Worm (Caenorhabditis elegans) whole organism, L1 larva: ENCODE measurements around the gene rde-12.

Experiments
- C34B4.2 ChIP-seq: sonication (generic microtip); optimal IDR thresholded peaks from 2 replicates; lab custom pipeline; 2017; ENCODE audit warnings: mild to moderate bottlenecking, missing genetic modification characterization, missing compliant biosample characterization
- F16B12.6 ChIP-seq: fragments of 150-350 bp; optimal IDR thresholded peaks from 2 replicates; lab custom pipeline; 2014; ENCODE audit warnings: missing biosample characterization, missing genetic modification characterization
- Y116A8C.19 ChIP-seq: sonication (generic microtip); optimal IDR thresholded peaks from 2 replicates; lab custom pipeline; 2016; ENCODE audit warnings: missing compliant biosample characterization, missing genetic modification characterization, borderline replicate concordance
- aha-1 ChIP-seq: fragments of 150-350 bp; optimal IDR thresholded peaks from 2 replicates; lab custom pipeline; 2014; ENCODE audit warnings: missing biosample characterization, missing genetic modification characterization
- aly-2 ChIP-seq: fragments of 150-350 bp; optimal IDR thresholded peaks from 2 replicates; lab custom pipeline; 2014; ENCODE audit warnings: missing biosample characterization, missing genetic modification characterization
- ama-1 ChIP-seq: fragments of 150-350 bp; optimal IDR thresholded peaks from 2 replicates; lab custom pipeline; 2014
- blmp-1 ChIP-seq: fragments of 150-350 bp; optimal IDR thresholded peaks from 2 replicates; lab custom pipeline; 2014; ENCODE audit warnings: missing biosample characterization, missing genetic modification characterization
- ceh-63 ChIP-seq: fragments of 200-800 bp; sonication (Bioruptor generic); optimal IDR thresholded peaks from 2 replicates; lab custom pipeline; 2018; ENCODE audit warnings: mild to moderate bottlenecking, missing genetic modification characterization, missing compliant biosample characterization
- ceh-8 ChIP-seq: fragments of 200-800 bp; sonication (Bioruptor generic); optimal IDR thresholded peaks from 2 replicates; lab custom pipeline; 2018; ENCODE audit warnings: mild to moderate bottlenecking, missing genetic modification characterization, moderate library complexity, missing compliant biosample characterization
- ceh-82 ChIP-seq, 3 experiments: fragments of 150-350 bp in 1 of 3; sonication (generic microtip) in 2 of 3; optimal IDR thresholded peaks; 2 replicates each; lab custom pipeline; 2014 to 2017; ENCODE audit warnings: missing biosample characterization in 3 of 3, missing genetic modification characterization in 3 of 3
- ceh-90 ChIP-seq: sonication (generic microtip); optimal IDR thresholded peaks from 2 replicates; lab custom pipeline; 2016; ENCODE audit warnings: missing genetic modification characterization, missing compliant biosample characterization
- dsc-1 ChIP-seq: sonication (generic microtip); optimal IDR thresholded peaks from 2 replicates; lab custom pipeline; 2016; ENCODE audit warnings: mild to moderate bottlenecking, missing genetic modification characterization, missing compliant biosample characterization
- efl-1 ChIP-seq, 4 experiments: fragments of 150-350 bp; optimal IDR thresholded peaks in 3 of 4; peaks in 1 of 4; 1 replicate in 1 of 4; 2 replicates in 3 of 4; lab custom pipeline; 2014; ENCODE audit warnings: missing biosample characterization in 2 of 4, missing genetic modification characterization in 2 of 4, missing genetic modification reagents in 2 of 4
- efl-3 ChIP-seq: fragments of 200-800 bp; sonication (Bioruptor generic); optimal IDR thresholded peaks from 2 replicates; lab custom pipeline; 2018; ENCODE audit warnings: mild to moderate bottlenecking, missing genetic modification characterization, missing compliant biosample characterization
- egl-13 ChIP-seq: sonication (generic microtip); optimal IDR thresholded peaks from 2 replicates; lab custom pipeline; 2016; ENCODE audit warnings: missing genotype, missing genetic modification reagents, missing genetic modification characterization, missing compliant biosample characterization
- elt-2 ChIP-seq: sonication (generic microtip); optimal IDR thresholded peaks from 2 replicates; lab custom pipeline; 2016; ENCODE audit warnings: missing genetic modification characterization, mild to moderate bottlenecking, inconsistent platforms, missing compliant biosample characterization, missing genetic modification reagents
- fkh-10 ChIP-seq: sonication (generic microtip); optimal IDR thresholded peaks from 2 replicates; lab custom pipeline; 2017; ENCODE audit warnings: missing biosample characterization, missing genetic modification reagents, missing genetic modification characterization
- fkh-4 ChIP-seq: sonication (generic microtip); optimal IDR thresholded peaks from 2 replicates; lab custom pipeline; 2016; ENCODE audit warnings: missing compliant biosample characterization, missing genetic modification characterization, borderline replicate concordance
- fkh-8 ChIP-seq: sonication (generic microtip); optimal IDR thresholded peaks from 2 replicates; lab custom pipeline; 2016; ENCODE audit warnings: mild to moderate bottlenecking, missing genetic modification characterization, missing compliant biosample characterization
- hlh-4 ChIP-seq: sonication (generic microtip); optimal IDR thresholded peaks from 2 replicates; lab custom pipeline; 2016; ENCODE audit warnings: mild to moderate bottlenecking, missing genetic modification characterization, missing compliant biosample characterization
- irx-1 ChIP-seq: sonication (generic microtip); optimal IDR thresholded peaks from 2 replicates; lab custom pipeline; 2016; ENCODE audit warnings: missing genetic modification characterization, missing compliant biosample characterization
- jun-1 ChIP-seq: fragments of 150-350 bp; optimal IDR thresholded peaks from 2 replicates; lab custom pipeline; 2014; ENCODE audit warnings: missing biosample characterization, missing genetic modification reagents, missing genetic modification characterization
- lin-14 ChIP-seq: fragments of 200-800 bp; sonication (Bioruptor generic); optimal IDR thresholded peaks from 2 replicates; lab custom pipeline; 2018; ENCODE audit warnings: mild to moderate bottlenecking, missing genetic modification characterization, moderate library complexity, missing compliant biosample characterization
- lin-35 ChIP-seq, 2 experiments: fragments of 150-350 bp; optimal IDR thresholded peaks; 2 replicates each; lab custom pipeline; 2014; ENCODE audit warnings: missing biosample characterization in 2 of 2, missing genetic modification characterization in 2 of 2, missing genetic modification reagents in 2 of 2
- lir-3 ChIP-seq: sonication (generic microtip); optimal IDR thresholded peaks from 2 replicates; lab custom pipeline; 2016; ENCODE audit warnings: mild to moderate bottlenecking, missing genetic modification characterization, moderate library complexity, missing compliant biosample characterization; ENCODE audit not compliant: poor library complexity
- mdl-1 ChIP-seq, 2 experiments: fragments of 150-350 bp; optimal IDR thresholded peaks; 2 replicates each; lab custom pipeline; 2014 to 2017; ENCODE audit warnings: missing biosample characterization in 2 of 2, missing genetic modification characterization in 2 of 2, inconsistent platforms in 1 of 2
- mep-1 ChIP-seq: fragments of 150-350 bp; optimal IDR thresholded peaks from 2 replicates; lab custom pipeline; 2014; ENCODE audit warnings: missing biosample characterization, missing genetic modification characterization
- nhr-11 ChIP-seq: fragments of 150-350 bp; optimal IDR thresholded peaks from 2 replicates; lab custom pipeline; 2014; ENCODE audit warnings: missing biosample characterization, missing genetic modification characterization
- nhr-12 ChIP-seq: sonication (generic microtip); optimal IDR thresholded peaks from 2 replicates; lab custom pipeline; 2017; ENCODE audit warnings: missing biosample characterization, missing genetic modification characterization
- nhr-237 ChIP-seq: fragments of 150-350 bp; optimal IDR thresholded peaks from 2 replicates; lab custom pipeline; 2014; ENCODE audit warnings: missing biosample characterization, missing genetic modification characterization
- nhr-28 ChIP-seq: fragments of 150-350 bp; optimal IDR thresholded peaks from 2 replicates; lab custom pipeline; 2014; ENCODE audit warnings: missing biosample characterization, missing genetic modification characterization
- nhr-47 ChIP-seq: sonication (generic microtip); optimal IDR thresholded peaks from 2 replicates; lab custom pipeline; 2016; ENCODE audit warnings: mild to moderate bottlenecking, missing genetic modification characterization, moderate library complexity, missing compliant biosample characterization
- nhr-71 ChIP-seq: sonication (generic microtip); optimal IDR thresholded peaks from 2 replicates; lab custom pipeline; 2016; ENCODE audit warnings: mild to moderate bottlenecking, missing genetic modification characterization, moderate library complexity, missing compliant biosample characterization
- nhr-76 ChIP-seq: sonication (generic microtip); optimal IDR thresholded peaks from 2 replicates; lab custom pipeline; 2017; ENCODE audit warnings: missing biosample characterization, missing genetic modification characterization
- nhr-85 ChIP-seq: sonication (generic microtip); peaks from one replicate; lab custom pipeline; 2016; ENCODE audit warnings: missing genetic modification characterization, inconsistent platforms, missing compliant biosample characterization
- nhr-90 ChIP-seq: sonication (generic microtip); optimal IDR thresholded peaks from 2 replicates; lab custom pipeline; 2016; ENCODE audit warnings: mild to moderate bottlenecking, missing genetic modification characterization, missing compliant biosample characterization; ENCODE audit not compliant: poor library complexity
- pax-3 ChIP-seq: fragments of 200-800 bp; sonication (Bioruptor generic); optimal IDR thresholded peaks from 2 replicates; lab custom pipeline; 2018; ENCODE audit warnings: mild to moderate bottlenecking, missing genetic modification characterization, moderate library complexity, missing compliant biosample characterization
- pqm-1 ChIP-seq: sonication (generic microtip); optimal IDR thresholded peaks from 3 replicates; lab custom pipeline; 2017; ENCODE audit warnings: missing biosample characterization, missing genetic modification characterization
- rnt-1 ChIP-seq: sonication (generic microtip); optimal IDR thresholded peaks from 2 replicates; lab custom pipeline; 2016; ENCODE audit warnings: mild to moderate bottlenecking, missing genetic modification characterization, moderate library complexity, missing compliant biosample characterization
- skn-1 ChIP-seq: fragments of 150-350 bp; optimal IDR thresholded peaks from 2 replicates; lab custom pipeline; 2014; ENCODE audit warnings: missing biosample characterization, missing genetic modification characterization
- snpc-4 ChIP-seq: fragments of 150-350 bp; optimal IDR thresholded peaks from 2 replicates; lab custom pipeline; 2014; ENCODE audit warnings: missing biosample characterization, missing genetic modification characterization
- snu-23 ChIP-seq: sonication (generic microtip); optimal IDR thresholded peaks from 2 replicates; lab custom pipeline; 2016; ENCODE audit warnings: missing genetic modification characterization, missing compliant biosample characterization
- swsn-7 ChIP-seq: sonication (generic microtip); optimal IDR thresholded peaks from 2 replicates; lab custom pipeline; 2016; ENCODE audit warnings: missing genetic modification characterization, missing compliant biosample characterization
- tlp-1 ChIP-seq: fragments of 150-350 bp; optimal IDR thresholded peaks from 2 replicates; lab custom pipeline; 2014; ENCODE audit warnings: missing biosample characterization, missing genetic modification characterization
- unc-130 ChIP-seq: fragments of 150-350 bp; optimal IDR thresholded peaks from 2 replicates; lab custom pipeline; 2017; ENCODE audit warnings: missing biosample characterization, missing genetic modification characterization, inconsistent platforms
- unc-62 ChIP-seq: fragments of 150-350 bp; optimal IDR thresholded peaks from 2 replicates; lab custom pipeline; 2014; ENCODE audit warnings: missing biosample characterization, missing genetic modification reagents, missing genetic modification characterization
- unc-86 ChIP-seq: sonication (generic microtip); optimal IDR thresholded peaks from 2 replicates; lab custom pipeline; 2016; ENCODE audit warnings: missing genetic modification characterization, missing compliant biosample characterization
- vab-15 ChIP-seq: sonication (generic microtip); optimal IDR thresholded peaks from 2 replicates; lab custom pipeline; 2017; ENCODE audit warnings: missing genotype, mild to moderate bottlenecking, missing genetic modification characterization, missing compliant biosample characterization
- xbp-1 ChIP-seq: sonication (generic microtip); optimal IDR thresholded peaks from 2 replicates; lab custom pipeline; 2016; ENCODE audit warnings: missing genetic modification characterization, missing compliant biosample characterization
- zag-1 ChIP-seq: fragments of 150-350 bp; optimal IDR thresholded peaks from 2 replicates; lab custom pipeline; 2014; ENCODE audit warnings: missing biosample characterization, missing genetic modification characterization
- ztf-11 ChIP-seq, 2 experiments: sonication (generic microtip); optimal IDR thresholded peaks; 2 replicates each; lab custom pipeline; 2016 to 2017; ENCODE audit warnings: missing genetic modification characterization in 2 of 2, missing biosample characterization in 1 of 2, missing compliant biosample characterization in 1 of 2
- ztf-4 ChIP-seq: fragments of 150-350 bp; optimal IDR thresholded peaks from 2 replicates; lab custom pipeline; 2014; ENCODE audit warnings: missing biosample characterization, missing genetic modification characterization

rde-12 gene

DNA sequence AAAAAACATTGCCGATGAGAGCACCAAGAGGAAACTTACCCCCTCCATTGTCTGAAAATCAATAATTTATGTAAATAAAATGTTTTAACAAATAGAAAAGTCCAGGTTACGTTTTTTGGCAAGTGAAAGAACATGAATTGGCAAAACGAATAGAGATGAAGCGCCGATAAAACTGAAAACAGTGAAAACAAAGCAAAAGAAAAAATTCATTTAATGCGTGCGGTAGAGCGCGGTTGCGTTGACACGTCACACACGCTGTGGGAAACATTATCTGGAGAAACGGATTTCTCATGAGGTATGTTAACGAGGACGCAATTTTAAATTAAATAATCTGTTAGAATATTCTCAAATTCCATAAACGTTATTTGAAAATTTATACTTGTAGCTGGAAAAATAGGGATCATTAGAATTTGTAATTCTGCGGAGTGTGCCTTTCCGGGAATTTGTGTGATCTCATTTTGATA, 50.1 kb downstream of the rde-12 start, which contains the start of gene zipt-9 (continued):
- TF ChIP-seq dsc-1 (tag; lab: Kevin White, UChicago) (peak; percentile 82), snpc-4 (tag; lab: Kevin White, UChicago) (peak; percentile 65), ama-1 (no peak), F16B12.6 (peak; percentile 59), vab-15 (tag; lab: Kevin White, UChicago) (peak; percentile 89), nhr-237 (tag; lab: Kevin White, UChicago) (peak; percentile 47), zag-1 (tag; lab: Kevin White, UChicago) (no peak), egl-13 (tag; lab: Kevin White, UChicago) (peak; percentile 82), swsn-7 (tag; lab: Kevin White, UChicago) (peak; percentile 83), fkh-8 (tag; lab: Kevin White, UChicago) (peak; percentile 89), lin-14 (peak; percentile 90), nhr-85 (peak; percentile 88), Y116A8C.19 (no peak), xbp-1 (tag; lab: Kevin White, UChicago) (peak; percentile 84), tlp-1 (tag; lab: Kevin White, UChicago) (no peak), efl-3 (peak; percentile 53), ceh-63 (peak; percentile 90), ztf-11 (tag; optimal IDR thresholded peaks at IDR 0.05; lab: Kevin White, UChicago) (peak in 1 of 2 experiments; percentile 90), C34B4.2 (tag; lab: Kevin White, UChicago) (no peak), nhr-90 (tag; lab: Kevin White, UChicago) (peak; percentile 92), unc-130 (peak; percentile 51), aly-2 (tag; lab: Kevin White, UChicago) (peak; percentile 40), irx-1 (tag; lab: Kevin White, UChicago) (peak; percentile 71), fkh-10 (GFP tag; lab: Kevin White, UChicago) (peak; percentile 34), mdl-1 (tag; optimal IDR thresholded peaks at IDR 0.05; lab: Kevin White, UChicago) (peak in 1 of 2 experiments; percentile 66), rnt-1 (tag; lab: Kevin White, UChicago) (peak; percentile 94), ceh-82 (tag; optimal IDR thresholded peaks at IDR 0.05; lab: Kevin White, UChicago) (peak; percentile 74 to 87 (median 79)), fkh-4 (tag; lab: Kevin White, UChicago) (peak; percentile 52), aha-1 (tag; lab: Kevin White, UChicago) (no peak), nhr-28 (no peak), blmp-1 (tag; lab: Kevin White, UChicago) (peak; percentile 93), nhr-76 (tag; lab: Kevin White, UChicago) (no peak), snu-23 (GFP tag; lab: Kevin White, UChicago) (peak; percentile 90), unc-86 (tag; lab: Kevin White, UChicago) (peak; percentile 71), ztf-4 (no peak), jun-1 (tag; lab: Kevin White, UChicago) (peak; percentile 56), nhr-47 (peak; percentile 91), nhr-71 (tag; lab: Kevin White, UChicago) (peak; percentile 93), ceh-90 (tag; lab: Kevin White, UChicago) (peak; percentile 62), unc-62 (no peak), mep-1 (tag; lab: Kevin White, UChicago) (peak; percentile 85), ceh-8 (peak; percentile 32), lir-3 (tag; lab: Kevin White, UChicago) (peak; percentile 89), skn-1 (tag; lab: Kevin White, UChicago) (peak; percentile 47)

DNA sequence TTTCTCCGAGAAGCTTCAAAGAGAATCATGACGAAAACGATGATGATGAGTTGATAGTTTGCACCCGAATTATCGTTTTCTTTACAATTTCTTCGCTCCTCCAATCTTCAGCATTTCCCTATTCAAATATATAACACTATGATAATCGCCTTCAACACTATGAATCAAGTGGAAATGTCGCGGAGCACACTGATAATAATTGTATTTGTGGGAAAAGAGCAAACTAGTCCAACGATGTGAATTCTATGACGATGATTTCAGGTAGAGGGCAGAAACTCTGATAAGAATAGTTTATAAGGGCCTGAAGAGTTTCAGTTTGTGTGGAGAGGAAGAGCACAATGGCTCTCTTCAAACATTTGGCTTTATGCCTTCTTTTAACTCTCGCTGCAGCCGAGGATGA, 51.3 kb downstream of the rde-12 start, which contains the start of gene T01D3.6:
TSS of gene T01D3.6 (plus strand) at position 294 of the 400 bp plus-strand sequence.
- TF ChIP-seq lin-35 (GFP tag; optimal IDR thresholded peaks at IDR 0.05; lab: Kevin White, UChicago) (peak in 1 of 2 experiments; percentile 24), nhr-85 (peak; percentile 10), hlh-4 (tag; lab: Kevin White, UChicago) (no peak), pqm-1 (tag; lab: Kevin White, UChicago) (peak; percentile 32), efl-1 (optimal IDR thresholded peaks at IDR 0.05; lab: Kevin White, UChicago) (no peak), efl-1 (GFP tag; optimal IDR thresholded peaks at IDR 0.05 in 1 of 2; lab: Kevin White, UChicago) (no peak), nhr-11 (tag; lab: Kevin White, UChicago) (no peak), pax-3 (tag; lab: Kevin White, UChicago) (peak; percentile 29), elt-2 (peak; percentile 79), nhr-12 (tag; lab: Kevin White, UChicago) (no peak)
